Worm (Caenorhabditis elegans) whole organism, mixed stage, embryonic: ENCODE data around the gene elpc-4.
A peak's percentile ranks its signal among the peaks of the same experiment; 100 is the strongest.

Experiments
- M03D4.4 ChIP-seq: sonication (generic microtip); optimal IDR thresholded peaks from 2 replicates; lab custom pipeline; 2017; ENCODE audit warnings: mild to moderate bottlenecking, missing genetic modification characterization, missing compliant biosample characterization
- bed-3 ChIP-seq: fragments of 200-800 bp; sonication (Bioruptor generic); optimal IDR thresholded peaks from 3 replicates; lab custom pipeline; 2018; ENCODE audit warnings: mild to moderate bottlenecking, missing genetic modification characterization, moderate library complexity, missing compliant biosample characterization
- blmp-1 ChIP-seq: fragments of 150-350 bp; optimal IDR thresholded peaks from 2 replicates; lab custom pipeline; 2014; ENCODE audit warnings: missing biosample characterization, missing genetic modification characterization
- ceh-39 ChIP-seq: fragments of 150-350 bp; optimal IDR thresholded peaks from 2 replicates; lab custom pipeline; 2014; ENCODE audit warnings: missing biosample characterization, missing genetic modification characterization
- ceh-43 ChIP-seq: fragments of 200-800 bp; sonication (Bioruptor generic); optimal IDR thresholded peaks from 2 replicates; lab custom pipeline; 2018; ENCODE audit warnings: mild to moderate bottlenecking, missing genetic modification characterization, moderate library complexity, missing compliant biosample characterization
- ceh-83 ChIP-seq: fragments of 200-800 bp; sonication (Bioruptor generic); optimal IDR thresholded peaks from 2 replicates; lab custom pipeline; 2018; ENCODE audit warnings: mild to moderate bottlenecking, missing genetic modification characterization, missing compliant biosample characterization
- ces-1 ChIP-seq: fragments of 150-350 bp; optimal IDR thresholded peaks from 2 replicates; lab custom pipeline; 2014; ENCODE audit warnings: missing biosample characterization, missing genetic modification reagents, missing genetic modification characterization
- cnd-1 ChIP-seq: fragments of 200-800 bp; sonication (Bioruptor generic); optimal IDR thresholded peaks from 2 replicates; lab custom pipeline; 2018; ENCODE audit warnings: mild to moderate bottlenecking, missing genetic modification characterization, missing compliant biosample characterization
- drap-1 ChIP-seq: fragments of 200-800 bp; sonication (Bioruptor generic); optimal IDR thresholded peaks from 3 replicates; lab custom pipeline; 2018; ENCODE audit warnings: mild to moderate bottlenecking, missing genetic modification characterization, missing compliant biosample characterization
- elt-1 ChIP-seq: sonication (generic microtip); optimal IDR thresholded peaks from 2 replicates; lab custom pipeline; 2017; ENCODE audit warnings: missing genetic modification characterization, mild to moderate bottlenecking, missing compliant biosample characterization, antibody characterized with exemption, moderate library complexity, borderline replicate concordance; ENCODE audit not compliant: insufficient read depth
- elt-3 ChIP-seq: fragments of 150-350 bp; optimal IDR thresholded peaks from 2 replicates; lab custom pipeline; 2014; ENCODE audit warnings: missing biosample characterization, missing genetic modification characterization
- flh-1 ChIP-seq: fragments of 200-800 bp; sonication (Bioruptor generic); optimal IDR thresholded peaks from 2 replicates; lab custom pipeline; 2018; ENCODE audit warnings: mild to moderate bottlenecking, missing genetic modification characterization, moderate library complexity, missing compliant biosample characterization
- hlh-1 ChIP-seq: fragments of 150-350 bp; optimal IDR thresholded peaks from 2 replicates; lab custom pipeline; 2014; ENCODE audit warnings: missing biosample characterization, missing genetic modification reagents, missing genetic modification characterization
- lin-13 ChIP-seq: fragments of 150-350 bp; optimal IDR thresholded peaks from 2 replicates; lab custom pipeline; 2014; ENCODE audit warnings: missing biosample characterization, missing genetic modification characterization
- lin-32 ChIP-seq: fragments of 200-800 bp; sonication (Bioruptor generic); optimal IDR thresholded peaks from 2 replicates; lab custom pipeline; 2018; ENCODE audit warnings: mild to moderate bottlenecking, missing genetic modification characterization, missing compliant biosample characterization
- lsy-2 ChIP-seq: fragments of 150-350 bp; optimal IDR thresholded peaks from 2 replicates; lab custom pipeline; 2014; ENCODE audit warnings: missing biosample characterization, missing genetic modification characterization
- mep-1 ChIP-seq: fragments of 150-350 bp; optimal IDR thresholded peaks from 2 replicates; lab custom pipeline; 2017; ENCODE audit warnings: missing biosample characterization, missing genetic modification reagents, missing genetic modification characterization, inconsistent platforms
- mls-2 ChIP-seq: sonication (generic microtip); optimal IDR thresholded peaks from 2 replicates; lab custom pipeline; 2016; ENCODE audit warnings: mild to moderate bottlenecking, missing genetic modification characterization, moderate library complexity, missing compliant biosample characterization
- nhr-12 ChIP-seq: fragments of 150-350 bp; optimal IDR thresholded peaks from 2 replicates; lab custom pipeline; 2014; ENCODE audit warnings: missing biosample characterization, missing genetic modification characterization
- nhr-237 ChIP-seq: fragments of 150-350 bp; optimal IDR thresholded peaks from 2 replicates; lab custom pipeline; 2014; ENCODE audit warnings: missing biosample characterization, missing genetic modification characterization
- nhr-28 ChIP-seq: fragments of 150-350 bp; optimal IDR thresholded peaks from 2 replicates; lab custom pipeline; 2014; ENCODE audit warnings: missing biosample characterization, missing genetic modification characterization
- pha-4 ChIP-seq: fragments of 150-350 bp; optimal IDR thresholded peaks from 2 replicates; lab custom pipeline; 2018; ENCODE audit warnings: missing biosample characterization, missing genetic modification reagents, missing genetic modification characterization
- sem-2 ChIP-seq: fragments of 200-800 bp; sonication (Bioruptor generic); optimal IDR thresholded peaks from 2 replicates; lab custom pipeline; 2018; ENCODE audit warnings: mild to moderate bottlenecking, missing genetic modification characterization, missing compliant biosample characterization
- snpc-4 ChIP-seq: fragments of 150-350 bp; optimal IDR thresholded peaks from 2 replicates; lab custom pipeline; 2014; ENCODE audit warnings: missing biosample characterization, missing genetic modification characterization
- sptf-1 ChIP-seq: sonication (generic microtip); optimal IDR thresholded peaks from 2 replicates; lab custom pipeline; 2017; ENCODE audit warnings: mild to moderate bottlenecking, missing genetic modification characterization, moderate library complexity, missing compliant biosample characterization
- unc-120 ChIP-seq: sonication (generic microtip); optimal IDR thresholded peaks from 2 replicates; lab custom pipeline; 2017; ENCODE audit warnings: missing genetic modification characterization, missing compliant biosample characterization; ENCODE audit not compliant: poor library complexity, severe bottlenecking
- unc-62 ChIP-seq: fragments of 150-350 bp; optimal IDR thresholded peaks from 2 replicates; lab custom pipeline; 2014; ENCODE audit warnings: missing biosample characterization, missing genetic modification reagents, missing genetic modification characterization
- zip-8 ChIP-seq: fragments of 150-350 bp; optimal IDR thresholded peaks from 2 replicates; lab custom pipeline; 2014; ENCODE audit warnings: missing biosample characterization, missing genetic modification characterization

The elpc-4 gene

DNA sequence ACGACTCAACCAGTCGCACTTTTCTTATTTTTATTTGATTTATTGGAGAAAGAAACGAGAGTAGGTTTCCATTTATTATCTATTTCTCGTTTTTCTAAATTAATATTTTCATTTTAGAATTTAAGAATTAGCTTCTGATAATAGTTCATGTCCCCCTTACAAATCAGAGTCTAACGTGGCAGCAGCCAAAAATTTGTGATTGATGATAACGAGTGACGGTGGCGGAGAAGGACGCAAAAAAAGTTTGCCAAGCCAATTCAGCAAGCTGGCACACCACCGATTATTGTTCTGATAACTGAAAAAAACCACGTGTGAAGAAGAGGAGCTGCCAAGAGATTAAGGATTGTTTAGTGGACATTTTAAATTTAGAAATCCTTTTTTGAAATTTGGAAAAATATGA lies 13.3 kb downstream of the elpc-4 start:
- TF ChIP-seq lin-32 (no peak), mep-1 (tag; lab: Kevin White, UChicago) (no peak), flh-1 (GFP tag; lab: Kevin White, UChicago) (no peak), ceh-43 (GFP tag; lab: Kevin White, UChicago) (no peak), lsy-2 (no peak), elt-1 (tag; lab: Kevin White, UChicago) (no peak), nhr-237 (tag; lab: Kevin White, UChicago) (no peak), lin-13 (tag; lab: Kevin White, UChicago) (no peak), mls-2 (no peak), nhr-12 (tag; lab: Kevin White, UChicago) (no peak), sem-2 (no peak), unc-62 (GFP tag; lab: Kevin White, UChicago) (no peak), snpc-4 (tag; lab: Kevin White, UChicago) (no peak), zip-8 (tag; lab: Kevin White, UChicago) (no peak)

DNA sequence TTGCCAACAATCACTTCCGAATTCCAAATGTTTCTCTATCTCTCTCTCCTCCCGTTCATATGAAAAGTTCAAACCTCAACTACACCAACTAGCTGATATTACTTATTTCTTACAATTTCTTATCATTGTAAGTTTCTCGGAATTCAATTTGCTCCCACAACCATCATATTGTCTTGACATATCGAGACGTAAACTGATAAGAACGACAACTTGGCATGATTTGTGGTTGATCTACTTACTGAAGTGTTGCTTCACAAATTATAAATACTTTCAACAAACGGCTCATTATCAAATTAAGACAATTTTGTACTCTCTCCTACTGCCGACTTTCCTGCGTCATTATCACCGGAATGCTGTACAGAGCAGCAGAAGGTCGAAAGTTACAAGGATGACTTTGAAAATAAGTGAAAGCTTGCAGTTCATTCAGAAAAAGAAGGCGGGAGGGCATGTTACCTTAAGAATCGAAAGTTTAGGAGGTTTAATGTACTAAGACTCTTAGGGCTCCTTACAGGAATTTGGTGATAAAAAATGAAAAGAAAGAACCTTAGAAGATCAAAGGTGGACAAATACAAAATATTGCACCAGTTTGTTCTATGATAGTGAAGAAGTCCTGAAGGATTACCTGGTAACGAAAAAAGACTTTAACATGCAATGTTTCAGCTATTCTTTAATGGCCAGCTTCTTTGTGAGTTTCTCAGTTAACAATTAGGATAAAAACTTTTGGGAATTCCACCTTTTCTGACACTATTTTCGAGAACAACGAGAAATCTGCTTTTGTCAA lies 15.5 kb downstream of the elpc-4 start:
- no peak for TF ChIP-seq lin-13 (tag; lab: Kevin White, UChicago)

- no peak for TF ChIP-seq cnd-1 (tag; lab: Kevin White, UChicago)
- no peak for TF ChIP-seq hlh-1 (tag; lab: Kevin White, UChicago)
- TF ChIP-seq unc-120 (tag; lab: Kevin White, UChicago): no peak
Measured at ce11 chrIV:8034182-8034581, 17.4 kb downstream of the elpc-4 start.

- TF ChIP-seq flh-1 (GFP tag; lab: Kevin White, UChicago) (no peak), unc-62 (GFP tag; lab: Kevin White, UChicago) (peak; percentile 9)
- TF ChIP-seq, all 35 proteins: peak for 1
Measured at ce11 chrIV:8036492-8036891, 19.7 kb downstream of the elpc-4 start.

DNA sequence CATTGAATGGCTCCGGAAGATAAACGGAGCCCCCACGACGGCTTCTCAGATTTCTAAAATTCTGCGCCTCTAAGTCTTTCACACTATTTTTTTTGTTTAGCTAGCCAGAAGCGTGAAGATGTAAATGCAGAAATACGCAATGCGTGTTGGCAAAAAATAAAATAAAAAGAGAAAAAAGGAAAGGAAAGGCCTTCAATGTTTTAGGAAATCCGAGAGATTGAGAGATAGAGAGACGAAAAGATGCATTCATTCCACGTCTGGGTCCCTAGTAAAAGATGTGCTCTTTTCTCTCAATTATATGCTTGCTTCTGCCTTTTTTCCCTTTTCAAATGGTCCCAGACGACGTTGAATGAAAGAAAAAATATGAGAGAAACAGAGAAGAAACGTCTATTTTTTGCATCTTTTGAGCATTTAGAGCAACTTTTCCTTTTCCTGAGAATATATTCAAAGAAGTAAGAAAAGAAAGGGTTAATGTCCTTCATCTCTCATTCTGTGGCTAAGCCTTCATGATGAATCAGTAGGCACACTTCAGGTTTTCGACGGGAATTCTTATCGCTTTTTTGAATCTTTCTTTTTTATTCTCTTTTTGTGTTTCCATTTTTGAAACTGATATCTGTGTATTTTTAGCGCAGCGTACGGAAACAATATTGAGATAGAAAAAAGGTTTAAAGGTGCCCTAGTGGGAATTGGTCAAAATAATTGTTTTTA lies 24.0 kb downstream of the elpc-4 start:
- TF ChIP-seq nhr-237 (tag; lab: Kevin White, UChicago) (no peak), sptf-1 (no peak), ceh-39 (tag; lab: Kevin White, UChicago) (no peak), ces-1 (GFP tag; lab: Kevin White, UChicago) (peak; percentile 84), unc-120 (tag; lab: Kevin White, UChicago) (no peak)
- TF ChIP-seq, all 35 proteins: peak for 1

ce11 chrIV:8042005-8042404 lies 25.2 kb downstream of the elpc-4 start:
- TF ChIP-seq cnd-1 (tag; lab: Kevin White, UChicago): no peak
- TF ChIP-seq elt-3: no peak
- no peak for TF ChIP-seq blmp-1
- no peak for TF ChIP-seq bed-3 (GFP tag; lab: Kevin White, UChicago)
- TF ChIP-seq pha-4 (tag; lab: Kevin White, UChicago): no peak
- TF ChIP-seq ceh-83 (GFP tag; lab: Kevin White, UChicago): no peak
- TF ChIP-seq snpc-4 (tag; lab: Kevin White, UChicago): no peak
- TF ChIP-seq M03D4.4 (tag; lab: Kevin White, UChicago): no peak
- TF ChIP-seq ceh-39 (tag; lab: Kevin White, UChicago): no peak
- no peak for TF ChIP-seq lsy-2

DNA sequence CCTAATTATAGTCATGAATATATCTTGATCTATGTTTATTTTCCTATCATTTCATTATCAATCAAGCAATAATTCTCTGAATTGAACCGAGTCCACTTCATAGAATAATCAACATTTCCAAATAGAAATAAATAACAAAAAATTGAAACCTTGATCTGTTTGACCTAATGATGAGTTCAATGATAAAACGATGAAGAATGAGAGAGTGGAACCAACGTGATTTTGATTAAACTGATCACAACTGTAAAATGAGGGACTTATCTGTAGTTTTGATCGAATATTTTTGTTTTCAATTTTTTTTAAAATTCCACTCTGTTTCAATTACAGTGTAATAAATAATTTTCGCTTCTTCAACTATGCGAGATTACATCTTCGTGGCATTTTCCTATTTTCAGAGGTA lies 26.1 kb downstream of the elpc-4 start:
- TF ChIP-seq drap-1 (GFP tag; lab: Kevin White, UChicago) (no peak), snpc-4 (tag; lab: Kevin White, UChicago) (no peak), ceh-39 (tag; lab: Kevin White, UChicago) (no peak), mls-2 (no peak), sem-2 (no peak), sptf-1 (no peak), ceh-83 (GFP tag; lab: Kevin White, UChicago) (no peak), pha-4 (tag; lab: Kevin White, UChicago) (no peak), nhr-28 (tag; lab: Kevin White, UChicago) (no peak), unc-120 (tag; lab: Kevin White, UChicago) (no peak), M03D4.4 (tag; lab: Kevin White, UChicago) (no peak), elt-3 (no peak)
